Worm (Caenorhabditis elegans) whole organism, early embryonic: ENCODE measurements around the gene W03G11.4.

ENCODE experiments used
- B0310.2 ChIP-seq: sonication (generic microtip); optimal IDR thresholded peaks from 2 replicates; lab custom pipeline; 2016; ENCODE audit warnings: mild to moderate bottlenecking, missing genetic modification characterization, missing compliant biosample characterization
- F13C5.2 ChIP-seq: sonication (generic microtip); optimal IDR thresholded peaks from 2 replicates; lab custom pipeline; 2017; ENCODE audit warnings: mild to moderate bottlenecking, missing genetic modification characterization, inconsistent platforms, missing compliant biosample characterization
- ama-1 ChIP-seq: fragments of 150-350 bp; optimal IDR thresholded peaks from 2 replicates; lab custom pipeline; 2014
- flt-1 ChIP-seq: fragments of 200-800 bp; sonication (Bioruptor generic); IDR thresholded peaks from 2 replicates; pipeline ENCODE4 v1.3.6; 2022; ENCODE audit warnings: missing genetic modification characterization, missing compliant biosample characterization

ce11 chrX:12097995-12098394 is 5.1 kb upstream of the W03G11.4 start:
- no peak for TF ChIP-seq ama-1 (lab: Kevin White, UChicago)
- no peak for TF ChIP-seq F13C5.2
- no peak for TF ChIP-seq flt-1 (GFP tag; lab: Robert Waterston, UW)
- no peak for TF ChIP-seq B0310.2 (tag; lab: Kevin White, UChicago)
